Fruit fly (Drosophila melanogaster) whole organism, embryonic: ENCODE results near the gene Tsp97E.
A peak's percentile ranks its signal among the peaks of the same experiment; 100 is the strongest.

Source experiments
- Atf6 ChIP-seq: fragments of 200-800 bp; sonication (Bioruptor generic); IDR thresholded peaks from 2 replicates; pipeline ENCODE4 v1.3.6; 2022; ENCODE audit warnings: missing biosample characterization, missing genetic modification characterization
- BEAF-32 ChIP-seq: fragments of 200-800 bp; sonication (Bioruptor generic); optimal IDR thresholded peaks from 3 replicates; lab custom pipeline; 2017; ENCODE audit warnings: missing biosample characterization, missing genetic modification characterization, mild to moderate bottlenecking, moderate library complexity, missing genetic modification reagents
- Bdp1 ChIP-seq: fragments of 200-800 bp; sonication (Bioruptor generic); optimal IDR thresholded peaks from 3 replicates; lab custom pipeline; 2016; ENCODE audit warnings: missing biosample characterization, missing genetic modification characterization
- CG11093 ChIP-seq: fragments of 200-800 bp; sonication (Bioruptor generic); IDR thresholded peaks from 3 replicates; pipeline ENCODE4 v1.3.6; 2022; ENCODE audit warnings: missing biosample characterization, missing genetic modification characterization
- CG12769 ChIP-seq: fragments of 200-800 bp; sonication (Bioruptor generic); optimal IDR thresholded peaks from 2 replicates; lab custom pipeline; 2019; ENCODE audit warnings: missing biosample characterization, mild to moderate bottlenecking, missing genetic modification characterization, moderate library complexity
- CG13424 ChIP-seq: fragments of 200-800 bp; sonication (Bioruptor generic); optimal IDR thresholded peaks from 2 replicates; lab custom pipeline; 2019; ENCODE audit warnings: missing biosample characterization, mild to moderate bottlenecking, missing genetic modification characterization, moderate library complexity
- CG14965 ChIP-seq: fragments of 200-800 bp; sonication (Bioruptor generic); optimal IDR thresholded peaks from 2 replicates; lab custom pipeline; 2016; ENCODE audit warnings: missing biosample characterization, missing genetic modification characterization, borderline replicate concordance
- CG1602 ChIP-seq: fragments of 200-800 bp; sonication (Bioruptor generic); optimal IDR thresholded peaks from 3 replicates; lab custom pipeline; 2016; ENCODE audit warnings: missing biosample characterization, missing genetic modification characterization
- CG16815 ChIP-seq: fragments of 200-800 bp; sonication (Bioruptor generic); optimal IDR thresholded peaks from 3 replicates; lab custom pipeline; 2017; ENCODE audit warnings: missing biosample characterization, mild to moderate bottlenecking, missing genetic modification characterization
- CG16863 ChIP-seq: fragments of 200-800 bp; sonication (Bioruptor generic); optimal IDR thresholded peaks from 3 replicates; lab custom pipeline; 2016; ENCODE audit warnings: missing biosample characterization, missing genetic modification characterization
- CG17328 ChIP-seq: fragments of 200-800 bp; sonication (Bioruptor generic); IDR thresholded peaks from 2 replicates; pipeline ENCODE4 v1.3.6; 2022; ENCODE audit warnings: missing biosample characterization, missing genetic modification characterization
- CG17829 ChIP-seq: fragments of 200-800 bp; optimal IDR thresholded peaks from 2 replicates; lab custom pipeline; 2019; ENCODE audit warnings: missing biosample characterization, mild to moderate bottlenecking, missing genetic modification characterization, moderate library complexity
- CG2678 ChIP-seq: fragments of 200-800 bp; sonication (Bioruptor generic); optimal IDR thresholded peaks from 3 replicates; lab custom pipeline; 2019; ENCODE audit warnings: missing biosample characterization, mild to moderate bottlenecking, missing genetic modification characterization, moderate library complexity
- CG30431 ChIP-seq: fragments of 200-800 bp; sonication (Bioruptor generic); optimal IDR thresholded peaks from 2 replicates; lab custom pipeline; 2017; ENCODE audit warnings: missing biosample characterization, missing genetic modification characterization
- CG3281 ChIP-seq: fragments of 200-800 bp; sonication (Bioruptor generic); optimal IDR thresholded peaks from 3 replicates; lab custom pipeline; 2017; ENCODE audit warnings: missing biosample characterization, mild to moderate bottlenecking, missing genetic modification characterization
- CG34422 ChIP-seq: fragments of 200-800 bp; sonication (Bioruptor generic); IDR thresholded peaks from 3 replicates; pipeline ENCODE4 v1.3.6; 2022; ENCODE audit warnings: missing biosample characterization, missing genetic modification characterization
- CG42726 ChIP-seq: fragments of 200-800 bp; sonication (Bioruptor generic); IDR thresholded peaks from 2 replicates; pipeline ENCODE4 v1.3.6; 2022; ENCODE audit warnings: missing biosample characterization, missing genetic modification characterization; ENCODE audit not compliant: partially characterized antibody
- CG4854 ChIP-seq: fragments of 200-800 bp; sonication (Bioruptor generic); optimal IDR thresholded peaks from 2 replicates; lab custom pipeline; 2016; ENCODE audit warnings: missing biosample characterization, missing genetic modification characterization, inconsistent platforms
- CG6272 ChIP-seq: fragments of 200-800 bp; sonication (Bioruptor generic); IDR thresholded peaks from 2 replicates; pipeline ENCODE4 v1.3.6; 2022; ENCODE audit warnings: missing biosample characterization, missing genetic modification characterization
- CG6854 ChIP-seq: fragments of 200-800 bp; sonication (Bioruptor generic); optimal IDR thresholded peaks from 3 replicates; lab custom pipeline; 2017; ENCODE audit warnings: missing biosample characterization, mild to moderate bottlenecking, missing genetic modification characterization
- CG8944 ChIP-seq: fragments of 200-800 bp; sonication (Bioruptor generic); optimal IDR thresholded peaks from 3 replicates; lab custom pipeline; 2016; ENCODE audit warnings: missing biosample characterization, missing genetic modification characterization
- CG9609 ChIP-seq: fragments of 200-800 bp; sonication (Bioruptor generic); optimal IDR thresholded peaks from 3 replicates; lab custom pipeline; 2016; ENCODE audit warnings: missing biosample characterization, missing genetic modification characterization
- CG9817 ChIP-seq: fragments of 200-800 bp; sonication (Bioruptor generic); optimal IDR thresholded peaks from 2 replicates; lab custom pipeline; 2018; ENCODE audit warnings: missing biosample characterization, mild to moderate bottlenecking, missing genetic modification characterization, moderate library complexity
- Camta ChIP-seq: fragments of 200-800 bp; sonication (Bioruptor generic); optimal IDR thresholded peaks from 2 replicates; lab custom pipeline; 2016; ENCODE audit warnings: missing biosample characterization, missing genetic modification characterization
- D19A ChIP-seq: fragments of 200-800 bp; optimal IDR thresholded peaks from 3 replicates; lab custom pipeline; 2019; ENCODE audit warnings: missing biosample characterization, mild to moderate bottlenecking, missing genetic modification characterization, moderate library complexity
- Dad ChIP-seq: fragments of 200-800 bp; sonication (Bioruptor generic); optimal IDR thresholded peaks from 3 replicates; lab custom pipeline; 2016; ENCODE audit warnings: missing biosample characterization, missing genetic modification characterization
- Dip3 ChIP-seq: fragments of 200-800 bp; sonication (Bioruptor generic); optimal IDR thresholded peaks from 3 replicates; lab custom pipeline; 2016; ENCODE audit warnings: missing biosample characterization, missing genetic modification characterization
- E2f1 ChIP-seq: fragments of 200-800 bp; sonication (Bioruptor generic); IDR thresholded peaks from 2 replicates; pipeline ENCODE4 v1.3.6; 2022; ENCODE audit warnings: missing biosample characterization, missing genetic modification characterization
- Hmr ChIP-seq: fragments of 200-800 bp; sonication (Bioruptor generic); optimal IDR thresholded peaks from 3 replicates; lab custom pipeline; 2017; ENCODE audit warnings: mild to moderate bottlenecking, missing biosample characterization, missing genetic modification reagents, missing genetic modification characterization
- Kr ChIP-seq: fragments of 200-800 bp; sonication (Bioruptor generic); optimal IDR thresholded peaks from 2 replicates; lab custom pipeline; 2017; ENCODE audit warnings: missing biosample characterization, mild to moderate bottlenecking, missing genetic modification characterization
- MTF-1 ChIP-seq: fragments of 200-800 bp; sonication (Bioruptor generic); optimal IDR thresholded peaks from 2 replicates; lab custom pipeline; 2018; ENCODE audit warnings: missing biosample characterization, mild to moderate bottlenecking, missing genetic modification characterization, borderline replicate concordance
- Myb ChIP-seq: fragments of 200-800 bp; sonication (Bioruptor generic); optimal IDR thresholded peaks from 2 replicates; lab custom pipeline; 2016; ENCODE audit warnings: missing biosample characterization, missing genetic modification characterization
- Oli ChIP-seq: fragments of 200-800 bp; sonication (Bioruptor generic); optimal IDR thresholded peaks from 2 replicates; lab custom pipeline; 2018; ENCODE audit warnings: missing biosample characterization, mild to moderate bottlenecking, missing genetic modification characterization, moderate library complexity
- Pdp1 ChIP-seq, 2 experiments: fragments of 200-800 bp; sonication (Bioruptor generic); optimal IDR thresholded peaks; 3 replicates each; lab custom pipeline; 2016; ENCODE audit warnings: missing biosample characterization in 2 of 2, missing genetic modification characterization in 2 of 2, mild to moderate bottlenecking in 1 of 2, moderate library complexity in 1 of 2
- Scr ChIP-seq: fragments of 200-800 bp; sonication (Bioruptor generic); IDR thresholded peaks from 2 replicates; pipeline ENCODE4 v1.3.6; 2022; ENCODE audit warnings: missing biosample characterization, missing genetic modification characterization; ENCODE audit not compliant: partially characterized antibody
- Sry-β ChIP-seq: fragments of 200-800 bp; sonication (Bioruptor generic); optimal IDR thresholded peaks from 2 replicates; lab custom pipeline; 2018; ENCODE audit warnings: missing biosample characterization, mild to moderate bottlenecking, missing genetic modification characterization, moderate library complexity
- ash1 ChIP-seq: fragments of 200-800 bp; sonication (Bioruptor generic); optimal IDR thresholded peaks from 2 replicates; lab custom pipeline; 2018; ENCODE audit warnings: missing biosample characterization, mild to moderate bottlenecking, missing genetic modification characterization
- eyg ChIP-seq: fragments of 200-800 bp; sonication (Bioruptor generic); optimal IDR thresholded peaks from 3 replicates; lab custom pipeline; 2016; ENCODE audit warnings: missing biosample characterization, missing genetic modification characterization
- ftz-f1 ChIP-seq: fragments of 200-800 bp; sonication (Bioruptor generic); optimal IDR thresholded peaks from 2 replicates; lab custom pipeline; 2016; ENCODE audit warnings: missing biosample characterization, missing genetic modification characterization
- grau ChIP-seq: fragments of 200-800 bp; optimal IDR thresholded peaks from 3 replicates; lab custom pipeline; 2019; ENCODE audit warnings: missing biosample characterization, mild to moderate bottlenecking, missing genetic modification characterization, moderate library complexity
- grn ChIP-seq: fragments of 200-800 bp; sonication (Bioruptor generic); optimal IDR thresholded peaks from 3 replicates; lab custom pipeline; 2017; ENCODE audit warnings: missing biosample characterization, missing genetic modification characterization
- lilli ChIP-seq: fragments of 200-800 bp; sonication (Bioruptor generic); optimal IDR thresholded peaks from 3 replicates; lab custom pipeline; 2016; ENCODE audit warnings: missing biosample characterization, missing genetic modification characterization
- lola ChIP-seq, 3 experiments: fragments of >200 bp in 2 of 3; fragments of 200-800 bp in 1 of 3; sonication (Bioruptor generic) in 1 of 3; optimal IDR thresholded peaks; 2 replicates each; lab custom pipeline; 2017 to 2019; ENCODE audit warnings: missing biosample characterization in 3 of 3, missing genetic modification characterization in 3 of 3, mild to moderate bottlenecking in 1 of 3, moderate library complexity in 1 of 3
- mld ChIP-seq: fragments of 200-800 bp; sonication (Bioruptor generic); IDR thresholded peaks from 3 replicates; pipeline ENCODE4 v1.3.6; 2022; ENCODE audit warnings: missing biosample characterization, missing genetic modification characterization; ENCODE audit not compliant: partially characterized antibody
- row ChIP-seq: fragments of 200-800 bp; sonication (Bioruptor generic); IDR thresholded peaks from 3 replicates; pipeline ENCODE4 v1.3.6; 2022; ENCODE audit warnings: missing biosample characterization, missing genetic modification characterization
- sens ChIP-seq: fragments of 200-800 bp; sonication (Bioruptor generic); peaks from one replicate; lab custom pipeline; 2016; ENCODE audit warnings: missing biosample characterization, missing genetic modification characterization
- sug ChIP-seq: fragments of 200-800 bp; optimal IDR thresholded peaks from 2 replicates; lab custom pipeline; 2019; ENCODE audit warnings: missing biosample characterization, mild to moderate bottlenecking, missing genetic modification characterization, moderate library complexity
- tin ChIP-seq: fragments of 200-800 bp; sonication (Bioruptor generic); optimal IDR thresholded peaks from 3 replicates; lab custom pipeline; 2016; ENCODE audit warnings: missing biosample characterization, missing genetic modification characterization
- tio ChIP-seq: fragments of 200-800 bp; sonication (Bioruptor generic); optimal IDR thresholded peaks from 2 replicates; lab custom pipeline; 2017; ENCODE audit warnings: missing biosample characterization, missing genetic modification characterization, inconsistent platforms

Tsp97E gene

DNA sequence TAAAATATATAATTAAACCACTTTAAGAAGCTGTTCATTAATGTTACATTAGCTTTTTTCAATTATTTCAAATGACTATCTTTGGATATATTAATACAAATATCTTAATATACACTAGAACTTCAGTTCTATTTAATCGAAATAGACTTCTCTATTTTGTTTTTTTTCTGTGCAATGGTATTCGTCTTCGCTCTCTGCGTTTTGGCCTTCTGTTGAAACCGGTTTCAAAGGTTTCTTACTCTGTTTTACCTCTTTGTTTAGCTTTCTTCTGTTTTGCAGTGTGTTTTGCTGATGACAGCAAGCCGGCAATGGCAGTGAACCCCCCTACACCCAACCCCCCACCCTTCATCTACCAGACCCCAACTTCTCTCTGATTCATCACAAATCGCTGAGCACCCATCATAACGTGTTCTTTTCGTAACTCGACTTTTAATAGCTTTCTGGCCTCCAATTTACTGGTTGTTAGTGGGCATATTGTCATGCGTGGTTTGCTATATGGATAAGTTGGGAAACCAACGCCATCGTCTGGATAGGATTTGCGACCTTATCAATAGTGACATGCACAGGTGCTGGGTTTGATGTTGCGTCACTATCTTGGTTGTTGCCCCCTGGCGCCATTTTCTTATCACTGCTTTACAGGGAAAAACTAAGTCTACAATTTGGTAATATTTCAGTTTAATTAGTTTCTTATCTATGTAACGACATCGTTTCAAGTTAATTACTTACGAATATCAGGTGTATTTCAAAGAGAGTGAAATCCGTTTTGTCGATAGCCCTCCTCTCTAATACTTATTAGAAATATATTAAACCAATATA, 4.4 kb upstream of the Tsp97E start (continued):
- no peak for TF ChIP-seq Myb (GFP tag; lab: Kevin White, UChicago)
- no peak for TF ChIP-seq CG1602 (GFP tag; lab: Kevin White, UChicago)
- peak; percentile 50 for TF ChIP-seq CG13424 (tag; lab: Kevin White, UChicago)
- no peak for TF ChIP-seq CG14965 (GFP tag; lab: Kevin White, UChicago)
- no peak for TF ChIP-seq Bdp1 (GFP tag; lab: Kevin White, UChicago)
- TF ChIP-seq tio: no peak
- peak; percentile 11 for TF ChIP-seq CG17829 (tag; lab: Kevin White, UChicago)
- peak in 1 of 3 experiments; percentile 47 for TF ChIP-seq lola (GFP tag; optimal IDR thresholded peaks at IDR 0.05; lab: Kevin White, UChicago)
- peak; percentile 5 for TF ChIP-seq Hmr
- TF ChIP-seq CG9817 (tag; lab: Kevin White, UChicago): no peak
- TF ChIP-seq CG16815 (GFP tag; lab: Kevin White, UChicago): no peak
- TF ChIP-seq grn: peak; percentile 53
- peak; percentile 36 for TF ChIP-seq D19A (tag; lab: Kevin White, UChicago)
- TF ChIP-seq CG34422 (GFP tag; lab: Robert Waterston, UW): no peak; the same call in 2 of the 3 replicates
- peak; percentile 55 for TF ChIP-seq row
- no peak for TF ChIP-seq CG16863 (GFP tag; lab: Kevin White, UChicago)
- peak; percentile 39 for TF ChIP-seq CG2678 (tag; lab: Kevin White, UChicago)
- no peak for TF ChIP-seq Sry-β (GFP tag; lab: Kevin White, UChicago)
- no peak for TF ChIP-seq MTF-1 (GFP tag; lab: Kevin White, UChicago)
- TF ChIP-seq eyg (GFP tag; lab: Kevin White, UChicago): no peak
- TF ChIP-seq Camta (GFP tag; lab: Kevin White, UChicago): no peak
- peak; percentile 37 for TF ChIP-seq Oli (tag; lab: Kevin White, UChicago)
- TF ChIP-seq Atf6 (GFP tag; lab: Robert Waterston, UW): 0 out of 2 replicates have a peak, but pooled peaks have one; percentile 32
- peak; percentile 91 for TF ChIP-seq sug
- TF ChIP-seq CG30431 (GFP tag; lab: Kevin White, UChicago): no peak
- no peak for TF ChIP-seq Kr (GFP tag; lab: Kevin White, UChicago)
- peak; percentile 80 for TF ChIP-seq CG12769 (tag; lab: Kevin White, UChicago)
- TF ChIP-seq E2f1: 0 out of 2 replicates have a peak, but pooled peaks have one; percentile 31

DNA sequence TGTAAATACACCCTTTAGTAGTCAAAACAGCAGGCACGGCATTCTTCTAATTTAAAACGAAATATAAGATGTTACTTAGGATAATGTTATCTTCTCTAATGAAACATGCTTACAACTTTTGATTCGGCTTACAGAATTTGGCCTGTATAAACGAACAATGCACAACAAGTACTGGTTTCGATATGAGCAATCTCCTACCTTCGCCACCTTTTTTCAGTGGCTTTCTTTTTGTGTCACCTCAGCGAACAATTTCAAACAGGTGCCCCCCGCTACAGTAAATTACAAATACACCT, 3.6 kb upstream of the Tsp97E start:
- TF ChIP-seq mld (GFP tag; lab: Robert Waterston, UW) (no peak), Dip3 (GFP tag; lab: Kevin White, UChicago) (no peak), Pdp1 (GFP tag; optimal IDR thresholded peaks at IDR 0.05; lab: Kevin White, UChicago) (no peak), BEAF-32 (no peak), lilli (GFP tag; lab: Kevin White, UChicago) (no peak), tin (no peak), CG6854 (GFP tag; lab: Kevin White, UChicago) (no peak), ash1 (no peak), CG6272 (no peak), CG17328 (0 out of 2 replicates have a peak, but pooled peaks have one; percentile 3), sens (peak; percentile 36), CG4854 (GFP tag; lab: Kevin White, UChicago) (no peak), CG8944 (GFP tag; lab: Kevin White, UChicago) (no peak), sug (no peak), grau (tag; lab: Kevin White, UChicago) (peak; percentile 71), Oli (tag; lab: Kevin White, UChicago) (no peak), Dad (GFP tag; lab: Kevin White, UChicago) (no peak), CG3281 (GFP tag; lab: Kevin White, UChicago) (no peak), CG42726 (GFP tag; lab: Robert Waterston, UW) (no peak), Scr (GFP tag; lab: Robert Waterston, UW) (no peak), CG11093 (GFP tag; lab: Robert Waterston, UW) (no peak), ftz-f1 (no peak), CG9609 (GFP tag; lab: Kevin White, UChicago) (no peak)
